Worm (Caenorhabditis elegans) whole organism, L2 larva: ENCODE measurements around the gene T15B12.1.

Source experiments
- Y55F3AM.14 ChIP-seq: fragments of 200-800 bp; sonication (Bioruptor generic); optimal IDR thresholded peaks from 2 replicates; lab custom pipeline; 2018; ENCODE audit warnings: mild to moderate bottlenecking, missing genetic modification characterization, missing compliant biosample characterization
- ZK546.5 ChIP-seq: sonication (generic microtip); optimal IDR thresholded peaks from 2 replicates; lab custom pipeline; 2017; ENCODE audit warnings: missing biosample characterization, missing genetic modification characterization
- blmp-1 ChIP-seq: sonication (generic microtip); optimal IDR thresholded peaks from 2 replicates; lab custom pipeline; 2017; ENCODE audit warnings: missing genetic modification characterization, mild to moderate bottlenecking, missing compliant biosample characterization, antibody characterized with exemption, moderate library complexity; ENCODE audit not compliant: insufficient read depth
- ceh-82 ChIP-seq: fragments of 150-350 bp; optimal IDR thresholded peaks from 2 replicates; lab custom pipeline; 2014; ENCODE audit warnings: missing biosample characterization, missing genetic modification characterization
- egl-27 ChIP-seq: sonication (generic microtip); optimal IDR thresholded peaks from 3 replicates; lab custom pipeline; 2017; ENCODE audit warnings: missing biosample characterization, missing genetic modification reagents, missing genetic modification characterization
- lin-13 ChIP-seq: fragments of 150-350 bp; optimal IDR thresholded peaks from 2 replicates; lab custom pipeline; 2014; ENCODE audit warnings: missing biosample characterization, missing genetic modification reagents, missing genetic modification characterization
- lsy-2 ChIP-seq, 2 experiments: fragments of 150-350 bp in 1 of 2; sonication (generic microtip) in 1 of 2; optimal IDR thresholded peaks; 2 replicates each; lab custom pipeline; 2014 to 2017; ENCODE audit warnings: missing biosample characterization in 2 of 2, missing genetic modification characterization in 2 of 2
- nhr-12 ChIP-seq: fragments of 150-350 bp; optimal IDR thresholded peaks from 2 replicates; lab custom pipeline; 2014; ENCODE audit warnings: missing biosample characterization, missing genetic modification characterization
- nhr-21 ChIP-seq: fragments of 150-350 bp; optimal IDR thresholded peaks from 2 replicates; lab custom pipeline; 2014; ENCODE audit warnings: missing biosample characterization, missing genetic modification characterization
- nhr-23 ChIP-seq: fragments of 150-350 bp; optimal IDR thresholded peaks from 2 replicates; lab custom pipeline; 2014; ENCODE audit warnings: missing biosample characterization, missing genetic modification reagents, missing genetic modification characterization
- nhr-77 ChIP-seq: fragments of 150-350 bp; optimal IDR thresholded peaks from 2 replicates; lab custom pipeline; 2014; ENCODE audit warnings: missing biosample characterization, missing genetic modification characterization
- unc-39 ChIP-seq: fragments of 150-350 bp; optimal IDR thresholded peaks from 2 replicates; lab custom pipeline; 2014; ENCODE audit warnings: missing biosample characterization, missing genetic modification characterization

- TF ChIP-seq nhr-21 (no peak), blmp-1 (tag; lab: Kevin White, UChicago) (no peak), ceh-82 (tag; lab: Kevin White, UChicago) (no peak), ZK546.5 (tag; lab: Kevin White, UChicago) (no peak), unc-39 (tag; lab: Kevin White, UChicago) (no peak), nhr-77 (no peak), lin-13 (no peak), lsy-2 (tag; optimal IDR thresholded peaks at IDR 0.05; lab: Kevin White, UChicago) (no peak), egl-27 (tag; lab: Kevin White, UChicago) (no peak), nhr-12 (no peak), Y55F3AM.14 (no peak), nhr-23 (tag; lab: Kevin White, UChicago) (no peak)
Measured at ce11 chrIII:5291281-5291680, 3.3 kb downstream of the T15B12.1 start.
